Worm (Caenorhabditis elegans) whole organism, L4 larva: ENCODE results near the gene F22E12.1.

ENCODE experiments used
- F10B5.3 ChIP-seq: sonication (generic microtip); optimal IDR thresholded peaks from 2 replicates; lab custom pipeline; 2016; ENCODE audit warnings: mild to moderate bottlenecking, missing genetic modification characterization, missing compliant biosample characterization
- Y105C5A.15 ChIP-seq: fragments of 200-800 bp; sonication (Bioruptor generic); IDR thresholded peaks from 2 replicates; pipeline ENCODE4 v1.3.6; 2022; ENCODE audit warnings: missing genetic modification characterization, missing compliant biosample characterization
- ZK546.5 ChIP-seq, 2 experiments: sonication (generic microtip); optimal IDR thresholded peaks; 2 replicates each; lab custom pipeline; 2017; ENCODE audit warnings: missing biosample characterization in 2 of 2, missing genetic modification characterization in 2 of 2
- aha-1 ChIP-seq: fragments of 150-350 bp; peaks from one replicate; lab custom pipeline; 2014; ENCODE audit warnings: missing biosample characterization, missing genetic modification characterization
- aly-2 ChIP-seq: sonication (generic microtip); optimal IDR thresholded peaks from 2 replicates; lab custom pipeline; 2018; ENCODE audit warnings: missing biosample characterization, missing genetic modification characterization
- attf-4 ChIP-seq: sonication (generic microtip); optimal IDR thresholded peaks from 3 replicates; lab custom pipeline; 2017; ENCODE audit warnings: missing biosample characterization, missing genetic modification characterization
- ceh-44 ChIP-seq: fragments of 200-800 bp; sonication (Bioruptor generic); IDR thresholded peaks from 2 replicates; pipeline ENCODE4 v1.3.6; 2022; ENCODE audit warnings: missing genetic modification reagents, missing genetic modification characterization, missing compliant biosample characterization
- ces-1 ChIP-seq: fragments of 150-350 bp; sonication (generic microtip); optimal IDR thresholded peaks from 4 replicates; lab custom pipeline; 2014; ENCODE audit warnings: missing biosample characterization, missing genetic modification reagents, missing genetic modification characterization
- daf-16 ChIP-seq, 3 experiments: sonication (generic microtip); optimal IDR thresholded peaks; 2 replicates each; lab custom pipeline; 2016 to 2017; ENCODE audit warnings: missing genetic modification characterization in 3 of 3, missing genetic modification reagents in 3 of 3, mild to moderate bottlenecking in 2 of 3, missing compliant biosample characterization in 2 of 3, missing biosample characterization in 1 of 3, moderate library complexity in 1 of 3
- dmd-9 ChIP-seq: fragments of 200-800 bp; sonication (Bioruptor generic); IDR thresholded peaks from 2 replicates; pipeline ENCODE4 v1.3.6; 2022; ENCODE audit warnings: missing genetic modification reagents, missing genetic modification characterization, missing compliant biosample characterization
- hif-1 ChIP-seq, 2 experiments: sonication (generic microtip); optimal IDR thresholded peaks; 2 replicates each; lab custom pipeline; 2016 to 2017; ENCODE audit warnings: missing compliant biosample characterization in 2 of 2, missing genetic modification characterization in 2 of 2, missing genetic modification reagents in 2 of 2, missing genotype in 2 of 2, mild to moderate bottlenecking in 1 of 2
- hlh-30 ChIP-seq: sonication (generic microtip); optimal IDR thresholded peaks from 2 replicates; lab custom pipeline; 2017; ENCODE audit warnings: antibody characterized with exemption, mild to moderate bottlenecking, missing genetic modification characterization, missing compliant biosample characterization; ENCODE audit not compliant: insufficient read depth
- lim-7 ChIP-seq: fragments of 200-800 bp; sonication (Bioruptor generic); IDR thresholded peaks from 2 replicates; pipeline ENCODE4 v1.3.6; 2022; ENCODE audit warnings: missing genetic modification characterization, missing compliant biosample characterization
- lin-1 ChIP-seq: fragments of 200-800 bp; sonication (Bioruptor generic); IDR thresholded peaks from 2 replicates; pipeline ENCODE4 v1.3.6; 2022; ENCODE audit warnings: missing genetic modification reagents, missing genetic modification characterization, missing compliant biosample characterization
- lir-3 ChIP-seq: sonication (generic microtip); optimal IDR thresholded peaks from 2 replicates; lab custom pipeline; 2016; ENCODE audit warnings: mild to moderate bottlenecking, missing genetic modification characterization, missing compliant biosample characterization
- lsy-2 ChIP-seq, 2 experiments: fragments of 150-350 bp in 1 of 2; sonication (generic microtip) in 1 of 2; optimal IDR thresholded peaks; 2 replicates each; lab custom pipeline; 2014 to 2017; ENCODE audit warnings: missing biosample characterization in 2 of 2, missing genetic modification characterization in 2 of 2
- mdl-1 ChIP-seq, 2 experiments: fragments of 150-350 bp in 1 of 2; sonication (generic microtip) in 1 of 2; optimal IDR thresholded peaks; 2 replicates each; lab custom pipeline; 2014 to 2017; ENCODE audit warnings: missing biosample characterization in 2 of 2, missing genetic modification characterization in 2 of 2
- mxl-3 ChIP-seq: fragments of 200-800 bp; sonication (Bioruptor generic); optimal IDR thresholded peaks from 2 replicates; lab custom pipeline; 2018; ENCODE audit warnings: mild to moderate bottlenecking, missing genetic modification characterization, missing compliant biosample characterization
- nhr-25 ChIP-seq: sonication (generic microtip); optimal IDR thresholded peaks from 2 replicates; lab custom pipeline; 2017; ENCODE audit warnings: missing genetic modification characterization, mild to moderate bottlenecking, missing compliant biosample characterization, antibody characterized with exemption, moderate library complexity, borderline replicate concordance; ENCODE audit not compliant: insufficient read depth
- nhr-28 ChIP-seq: fragments of 150-350 bp; optimal IDR thresholded peaks from 2 replicates; lab custom pipeline; 2014; ENCODE audit warnings: missing biosample characterization, missing genetic modification characterization
- nhr-48 ChIP-seq: sonication (generic microtip); optimal IDR thresholded peaks from 2 replicates; lab custom pipeline; 2016; ENCODE audit warnings: mild to moderate bottlenecking, missing genetic modification characterization, missing compliant biosample characterization
- nhr-76 ChIP-seq: fragments of 150-350 bp; optimal IDR thresholded peaks from 2 replicates; lab custom pipeline; 2014; ENCODE audit warnings: missing biosample characterization, missing genetic modification characterization
- nhr-77 ChIP-seq: fragments of 150-350 bp; optimal IDR thresholded peaks from 2 replicates; lab custom pipeline; 2014; ENCODE audit warnings: missing biosample characterization, missing genetic modification characterization
- tra-1 ChIP-seq: fragments of 200-800 bp; sonication (Bioruptor generic); IDR thresholded peaks from 2 replicates; pipeline ENCODE4 v1.3.6; 2022; ENCODE audit warnings: missing genetic modification reagents, missing genetic modification characterization, missing compliant biosample characterization
- unc-62 ChIP-seq, 3 experiments: fragments of 150-350 bp in 1 of 3; sonication (generic microtip); optimal IDR thresholded peaks in 2 of 3; peaks in 1 of 3; 1 replicate in 1 of 3; 2 replicates in 2 of 3; lab custom pipeline; 2014 to 2017; ENCODE audit warnings: missing biosample characterization in 3 of 3, missing genetic modification characterization in 3 of 3, missing genetic modification reagents in 3 of 3, missing genotype in 1 of 3
- zag-1 ChIP-seq: fragments of 150-350 bp; optimal IDR thresholded peaks from 2 replicates; lab custom pipeline; 2014; ENCODE audit warnings: missing biosample characterization, missing genetic modification characterization
- ztf-11 ChIP-seq: fragments of 150-350 bp; optimal IDR thresholded peaks from 2 replicates; lab custom pipeline; 2014; ENCODE audit warnings: missing biosample characterization, missing genetic modification characterization
- ztf-7 ChIP-seq: fragments of 150-350 bp; optimal IDR thresholded peaks from 2 replicates; lab custom pipeline; 2014; ENCODE audit warnings: missing biosample characterization, missing genetic modification characterization

F22E12.1 gene

ce11 chrV:10466607-10467092 is 9.5 kb upstream of the F22E12.1 start (continued):
- TF ChIP-seq dmd-9 (GFP tag; lab: Robert Waterston, UW) = peak; percentile 57; the same call in 1 of the 2 replicates
- no peak for TF ChIP-seq lir-3
- peak; percentile 96 for TF ChIP-seq nhr-28 (tag; lab: Kevin White, UChicago)
- no peak for TF ChIP-seq F10B5.3 (tag; lab: Kevin White, UChicago)
- peak; percentile 98 for TF ChIP-seq hlh-30 (tag; lab: Kevin White, UChicago)

ce11 chrV:10465478-10465877 is 8.3 kb upstream of the F22E12.1 start:
- peak; percentile 85 for TF ChIP-seq aha-1
- no peak for TF ChIP-seq lin-1 (GFP tag; lab: Robert Waterston, UW)
- TF ChIP-seq nhr-48 = peak; percentile 0
- no peak for TF ChIP-seq ceh-44 (GFP tag; lab: Robert Waterston, UW)

- TF ChIP-seq aha-1 = peak; percentile 86
- TF ChIP-seq nhr-76 = no peak
- TF ChIP-seq hlh-30 (tag; lab: Kevin White, UChicago) = peak; percentile 56
- TF ChIP-seq mdl-1 (tag; optimal IDR thresholded peaks at IDR 0.05; lab: Kevin White, UChicago) = peak in 1 of 2 experiments; percentile 9
- TF ChIP-seq hif-1 (tag; optimal IDR thresholded peaks at IDR 0.05; lab: Kevin White, UChicago) = peak in 1 of 2 experiments; percentile 89
- peak in 1 of 2 experiments; percentile 1 for TF ChIP-seq daf-16 (GFP tag; optimal IDR thresholded peaks at IDR 0.05; lab: Kevin White, UChicago)
- TF ChIP-seq daf-16 (tag; optimal IDR thresholded peaks at IDR 0.05; lab: Kevin White, UChicago) = no peak
- TF ChIP-seq ZK546.5 (tag; optimal IDR thresholded peaks at IDR 0.05; lab: Kevin White, UChicago) = no peak
- TF ChIP-seq lsy-2 (tag; optimal IDR thresholded peaks at IDR 0.05; lab: Kevin White, UChicago) = peak in 1 of 2 experiments; percentile 21
These were observed 7.6 kb upstream of the F22E12.1 start for ce11 chrV:10464746-10465145.

- TF ChIP-seq ztf-7 (tag; lab: Kevin White, UChicago) (no peak), aha-1 (peak; percentile 27)
These were observed 7.0 kb upstream of the F22E12.1 start for ce11 chrV:10464160-10464559.

DNA sequence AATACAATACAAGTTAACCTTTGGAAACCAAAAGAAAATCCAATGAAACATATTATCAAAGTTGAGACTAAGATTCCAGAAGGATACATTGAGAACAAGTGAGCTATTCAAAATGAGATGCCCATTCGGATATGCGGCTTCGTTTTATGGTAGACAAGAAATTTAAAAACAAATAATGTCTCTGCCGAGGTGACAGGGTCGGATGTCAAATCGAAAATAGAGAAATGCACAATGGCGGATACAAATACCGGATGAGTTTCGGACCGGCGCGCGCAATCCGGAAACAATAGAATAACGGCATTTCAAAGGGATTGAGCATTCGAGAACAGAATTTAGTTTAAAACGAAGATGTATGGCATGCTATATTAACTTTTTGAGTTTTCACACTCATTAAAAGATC is 6.1 kb upstream of the F22E12.1 start, which contains the start of gene F22E12.3:
F22E12.3 (minus strand) TSS at position 101 of the 400 bp plus-strand sequence.
- TF ChIP-seq attf-4 (no peak), hlh-30 (tag; lab: Kevin White, UChicago) (no peak), zag-1 (tag; lab: Kevin White, UChicago) (no peak), ces-1 (GFP tag; lab: Kevin White, UChicago) (no peak), ztf-11 (no peak), aly-2 (tag; lab: Kevin White, UChicago) (no peak), nhr-77 (tag; lab: Kevin White, UChicago) (no peak), Y105C5A.15 (GFP tag; lab: Robert Waterston, UW) (no peak), daf-16 (GFP tag; optimal IDR thresholded peaks at IDR 0.05; lab: Kevin White, UChicago) (no peak), daf-16 (tag; optimal IDR thresholded peaks at IDR 0.05; lab: Kevin White, UChicago) (no peak), mxl-3 (GFP tag; lab: Kevin White, UChicago) (no peak), aha-1 (no peak), tra-1 (GFP tag; lab: Robert Waterston, UW) (no peak)

DNA sequence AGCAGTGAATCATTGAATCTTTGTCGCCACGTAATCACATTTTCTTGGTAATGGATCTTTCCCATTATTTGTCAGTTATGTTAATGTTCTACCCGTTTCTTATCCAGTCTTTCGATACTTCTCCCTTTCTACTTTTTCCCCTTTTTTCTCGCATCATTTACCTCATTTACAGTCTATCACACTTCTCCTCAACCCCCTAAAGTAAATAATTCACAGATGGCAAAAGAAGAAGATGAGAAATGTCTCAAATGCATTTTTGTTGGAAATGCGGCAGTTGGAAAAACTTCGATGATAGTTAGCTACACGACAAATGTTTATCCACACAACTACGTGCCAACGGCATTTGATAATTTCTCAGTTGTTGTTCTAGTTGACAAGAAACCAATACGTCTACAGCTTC is 4.9 kb upstream of the F22E12.1 start, which contains the start of gene chw-1:
chw-1 (plus strand) TSS at position 217 of the 400 bp plus-strand sequence.
- TF ChIP-seq lim-7 (GFP tag; lab: Robert Waterston, UW) (no peak), unc-62 (GFP tag; optimal IDR thresholded peaks at IDR 0.05 in 1 of 2; lab: Kevin White, UChicago) (peak in 1 of 2 experiments; percentile 94), unc-62 (tag; optimal IDR thresholded peaks at IDR 0.05; lab: Kevin White, UChicago) (no peak)

DNA sequence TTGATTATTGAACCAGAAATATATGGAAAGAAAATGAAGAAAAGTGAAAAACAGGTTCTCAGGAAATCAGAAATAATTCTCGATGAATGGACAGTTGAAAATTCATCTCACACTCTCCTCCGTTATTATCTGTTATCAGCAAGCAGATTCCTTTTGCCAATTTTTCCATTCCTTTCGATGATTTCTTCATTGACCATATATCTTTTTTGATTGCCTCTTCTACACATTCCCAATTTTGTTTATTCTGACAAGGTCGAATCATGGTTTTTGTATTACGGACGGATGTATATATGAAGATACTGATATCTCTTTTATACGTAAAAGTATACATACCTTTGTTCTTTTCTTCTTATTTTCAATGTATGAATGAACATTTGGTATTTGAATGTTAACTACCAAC is 3.5 kb upstream of the F22E12.1 start:
- TF ChIP-seq nhr-25 (tag; lab: Kevin White, UChicago) (no peak), unc-62 (GFP tag; optimal IDR thresholded peaks at IDR 0.05 in 1 of 2; lab: Kevin White, UChicago) (peak in 1 of 2 experiments; percentile 82), unc-62 (tag; optimal IDR thresholded peaks at IDR 0.05; lab: Kevin White, UChicago) (no peak), nhr-28 (tag; lab: Kevin White, UChicago) (peak; percentile 4)
